Fruit fly (Drosophila melanogaster): ENCODE measurements around the gene Tdh.

Tdh gene

DNA sequence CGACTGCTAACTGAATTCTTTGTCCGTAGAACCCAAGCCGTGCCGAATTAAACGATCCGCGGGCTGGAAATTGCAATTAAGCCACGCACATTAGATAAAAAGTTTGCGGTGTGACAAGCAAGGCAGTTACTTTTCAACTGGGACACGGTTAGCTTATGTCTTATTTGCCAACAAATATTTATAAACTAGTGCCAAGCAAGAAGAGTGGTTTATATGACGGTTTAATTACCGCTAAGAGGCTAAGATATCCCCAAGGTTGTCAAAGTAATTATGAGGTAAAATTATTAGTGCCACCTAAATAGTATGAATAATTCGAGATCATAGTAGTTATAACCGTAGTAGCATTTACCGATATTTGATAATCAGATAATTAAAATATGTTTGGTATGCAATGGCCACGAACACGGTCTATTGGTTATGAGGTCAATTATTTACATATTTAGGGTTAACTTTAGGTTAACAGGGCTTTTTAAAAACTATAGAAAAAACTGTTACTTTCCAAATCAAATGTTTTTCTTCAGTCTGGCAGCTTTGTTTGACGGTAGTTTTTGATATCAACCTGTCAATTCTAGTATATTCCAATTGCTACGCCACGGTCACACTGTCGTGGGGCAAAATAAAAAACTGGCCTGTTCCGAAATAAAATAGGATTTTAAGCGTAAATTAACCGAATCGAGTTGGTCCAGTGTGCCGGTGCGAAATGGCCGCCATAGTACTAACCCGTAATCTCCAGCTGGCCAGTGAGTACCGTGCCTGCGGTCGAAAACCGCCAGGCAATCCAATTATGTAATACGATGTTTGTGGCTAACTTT, 28.2 kb downstream of the Tdh start, which contains the start of gene ZnT77C (continued):
- no peak for TF ChIP-seq unpg (GFP tag; optimal IDR thresholded peaks at IDR 0.05)
- no peak for TF ChIP-seq Awh (GFP tag; IDR thresholded peaks at IDR 0.05)
- TF ChIP-seq CG31441 (GFP tag; IDR thresholded peaks at IDR 0.05), result no peak
- peak; percentile 40 for TF ChIP-seq CG15269 (tag; optimal IDR thresholded peaks at IDR 0.05)
- no peak for TF ChIP-seq dan (GFP tag; IDR thresholded peaks at IDR 0.05)
- TF ChIP-seq unc-4 (GFP tag; IDR thresholded peaks at IDR 0.05; ENCODE audit: partially characterized antibody), result no peak
- TF ChIP-seq Doc2 (GFP tag; IDR thresholded peaks at IDR 0.05), result no peak
- no peak for TF ChIP-seq ranshi (GFP tag; IDR thresholded peaks at IDR 0.05)
- no peak for TF ChIP-seq disco-r (GFP tag; optimal IDR thresholded peaks at IDR 0.05)
- no peak for TF ChIP-seq CG10565 (GFP tag; optimal IDR thresholded peaks at IDR 0.05)
- TF ChIP-seq Dp (GFP tag; optimal IDR thresholded peaks at IDR 0.05), result peak; percentile 54
- no peak for TF ChIP-seq HLH4C (GFP tag; IDR thresholded peaks at IDR 0.05; ENCODE audit: partially characterized antibody)
- TF ChIP-seq CG1792 (GFP tag; optimal IDR thresholded peaks at IDR 0.05), result no peak
- no peak for TF ChIP-seq CG11093 (GFP tag; IDR thresholded peaks at IDR 0.05)
- no peak for TF ChIP-seq CG18476 (GFP tag; optimal IDR thresholded peaks at IDR 0.05)
- no peak for TF ChIP-seq slou (GFP tag; optimal IDR thresholded peaks at IDR 0.05)
- TF ChIP-seq CG13123 (GFP tag; optimal IDR thresholded peaks at IDR 0.05), result no peak
- peak; percentile 57 for TF ChIP-seq CG11504 (tag; optimal IDR thresholded peaks at IDR 0.05)
- no peak for TF ChIP-seq Tbp (GFP tag; optimal IDR thresholded peaks at IDR 0.05)
- peak; percentile 48 for TF ChIP-seq CoRest (tag; optimal IDR thresholded peaks at IDR 0.05)
- TF ChIP-seq CG4328 (GFP tag; optimal IDR thresholded peaks at IDR 0.05), result no peak
- TF ChIP-seq CG3065 (GFP tag; optimal IDR thresholded peaks at IDR 0.05), result no peak
- no peak for TF ChIP-seq dm (GFP tag; optimal IDR thresholded peaks at IDR 0.05)
- no peak for TF ChIP-seq NFAT (GFP tag; IDR thresholded peaks at IDR 0.05)
- no peak for TF ChIP-seq pan (optimal IDR thresholded peaks at IDR 0.05)
- TF ChIP-seq pan (GFP tag; optimal IDR thresholded peaks at IDR 0.05 in 1 of 2, IDR thresholded peaks at IDR 0.05 in 1 of 2), result no peak

DNA sequence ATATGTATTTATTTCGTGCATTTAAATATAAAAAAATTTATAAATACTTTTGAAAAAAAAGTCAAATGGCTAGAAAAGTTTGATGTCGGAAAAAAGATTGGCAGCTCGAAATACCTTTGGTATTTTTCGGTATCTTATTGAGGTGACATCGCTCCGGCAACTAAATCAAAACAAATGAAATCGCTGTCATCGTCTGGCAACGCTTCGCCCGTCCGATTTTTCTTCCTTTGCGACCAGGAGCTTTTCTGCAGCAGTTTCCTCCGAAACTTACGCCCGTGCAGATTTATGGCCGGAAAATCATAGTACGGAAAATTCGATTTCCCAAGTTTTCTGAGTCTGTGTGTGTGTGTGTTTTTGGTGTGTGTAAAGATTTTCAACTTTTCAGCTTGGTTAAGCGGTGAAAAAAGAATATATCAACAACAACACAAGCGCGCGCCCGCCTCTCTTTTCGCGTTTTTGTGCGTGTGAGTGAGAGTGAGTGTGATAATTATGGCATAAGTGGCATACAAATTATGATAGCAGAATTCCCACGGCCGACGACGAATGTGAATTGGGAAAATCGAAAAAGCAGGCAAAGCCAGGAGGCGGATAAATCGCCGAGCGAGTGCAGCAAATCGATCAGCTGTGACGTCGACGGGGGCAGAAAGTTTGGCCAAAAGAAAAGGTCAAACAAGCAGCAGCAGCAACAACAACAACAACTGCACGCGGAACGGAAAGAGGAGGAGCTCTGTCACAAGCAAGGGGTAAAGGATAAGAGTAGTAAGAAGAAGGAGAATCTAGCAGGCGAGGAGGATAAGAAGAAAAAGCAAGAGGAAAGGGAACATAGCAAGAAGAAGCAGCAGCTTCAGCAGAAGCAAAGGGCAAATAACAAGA, 30.6 kb downstream of the Tdh start, which contains the start of gene CG32425:
TSS of gene CG32425 (plus strand) at position 200 of the 873 bp plus-strand sequence.
- no peak for TF ChIP-seq TFAM (GFP tag; optimal IDR thresholded peaks at IDR 0.05)
- TF ChIP-seq CG12744 (GFP tag; optimal IDR thresholded peaks at IDR 0.05), result no peak
- TF ChIP-seq Adf1 (GFP tag; IDR thresholded peaks at IDR 0.05), result no peak; the same call in 1 of the 2 replicates
- TF ChIP-seq GATAe (GFP tag; conservative IDR thresholded peaks at IDR 0.05), result no peak
- no peak for TF ChIP-seq D19B (GFP tag; optimal IDR thresholded peaks at IDR 0.05)
- TF ChIP-seq sc (optimal IDR thresholded peaks at IDR 0.05), result no peak
- no peak for TF ChIP-seq sc (GFP tag; optimal IDR thresholded peaks at IDR 0.05)
- no peak for TF ChIP-seq CG11093 (GFP tag; IDR thresholded peaks at IDR 0.05)
- TF ChIP-seq fd96Cb (tag; optimal IDR thresholded peaks at IDR 0.05), result no peak
- no peak for TF ChIP-seq Gsc (GFP tag; IDR thresholded peaks at IDR 0.05)
- TF ChIP-seq sna (GFP tag; IDR thresholded peaks at IDR 0.05; ENCODE audit: partially characterized antibody), result no peak
- no peak for TF ChIP-seq CG18011 (GFP tag; optimal IDR thresholded peaks at IDR 0.05)
- peak; percentile 22; the same call in 1 of the 2 replicates for TF ChIP-seq Bgb (GFP tag; IDR thresholded peaks at IDR 0.05; ENCODE audit: partially characterized antibody)
- TF ChIP-seq CG10267 (tag; optimal IDR thresholded peaks at IDR 0.05), result peak; percentile 33
- no peak for TF ChIP-seq CG7786 (GFP tag; optimal IDR thresholded peaks at IDR 0.05)
- no peak for TF ChIP-seq Gug (GFP tag; IDR thresholded peaks at IDR 0.05)
- TF ChIP-seq chif (GFP tag; optimal IDR thresholded peaks at IDR 0.05), result no peak
- TF ChIP-seq en (GFP tag; optimal IDR thresholded peaks at IDR 0.05), result no peak
- TF ChIP-seq Oli (tag; optimal IDR thresholded peaks at IDR 0.05), result no peak
- peak; percentile 15 for TF ChIP-seq sug (tag; optimal IDR thresholded peaks at IDR 0.05)
- TF ChIP-seq Rx (GFP tag; IDR thresholded peaks at IDR 0.05), result no peak
- no peak for TF ChIP-seq hth (optimal IDR thresholded peaks at IDR 0.05)
- TF ChIP-seq dimm (GFP tag; IDR thresholded peaks at IDR 0.05), result no peak
- TF ChIP-seq caup (GFP tag; optimal IDR thresholded peaks at IDR 0.05; ENCODE audit: severe bottlenecking), result no peak
